Fruit fly (Drosophila melanogaster) whole organism, embryonic: ENCODE measurements around the gene Rdh.
A peak's percentile ranks its signal among the peaks of the same experiment; 100 is the strongest.

ENCODE experiments used
- ATbp ChIP-seq: fragments of 200-800 bp; sonication (Bioruptor generic); optimal IDR thresholded peaks from 2 replicates; lab custom pipeline; 2017; ENCODE audit warnings: missing biosample characterization, mild to moderate bottlenecking, missing genetic modification characterization, missing genetic modification reagents
- Blimp-1 ChIP-seq: fragments of 200-800 bp; sonication (Bioruptor generic); optimal IDR thresholded peaks from 3 replicates; lab custom pipeline; 2018; ENCODE audit warnings: missing biosample characterization, missing genetic modification characterization, mild to moderate bottlenecking, moderate library complexity, missing genetic modification reagents
- CG10431 ChIP-seq: fragments of 200-800 bp; sonication (Bioruptor generic); optimal IDR thresholded peaks from 3 replicates; lab custom pipeline; 2018; ENCODE audit warnings: missing biosample characterization, mild to moderate bottlenecking, missing genetic modification characterization
- CG12155 ChIP-seq: fragments of 200-800 bp; sonication (Bioruptor generic); optimal IDR thresholded peaks from 3 replicates; lab custom pipeline; 2016; ENCODE audit warnings: missing biosample characterization, missing genetic modification characterization
- CG1233 ChIP-seq: fragments of 200-800 bp; sonication (Bioruptor generic); optimal IDR thresholded peaks from 4 replicates; lab custom pipeline; 2018; ENCODE audit warnings: missing biosample characterization, mild to moderate bottlenecking, missing genetic modification characterization
- CG13123 ChIP-seq: fragments of 200-800 bp; sonication (Bioruptor generic); optimal IDR thresholded peaks from 2 replicates; lab custom pipeline; 2016; ENCODE audit warnings: missing biosample characterization, missing genetic modification characterization
- CG17802 ChIP-seq: fragments of 200-800 bp; sonication (Bioruptor generic); optimal IDR thresholded peaks from 2 replicates; lab custom pipeline; 2018; ENCODE audit warnings: missing biosample characterization, mild to moderate bottlenecking, missing genetic modification characterization, moderate library complexity
- CG18262 ChIP-seq: fragments of 200-800 bp; optimal IDR thresholded peaks from 3 replicates; lab custom pipeline; 2019; ENCODE audit warnings: missing biosample characterization, mild to moderate bottlenecking, missing genetic modification characterization, moderate library complexity
- CG18476 ChIP-seq: fragments of 200-800 bp; sonication (Bioruptor generic); optimal IDR thresholded peaks from 2 replicates; lab custom pipeline; 2016; ENCODE audit warnings: missing biosample characterization, mild to moderate bottlenecking, missing genetic modification characterization
- CG3065 ChIP-seq: fragments of 200-800 bp; sonication (Bioruptor generic); optimal IDR thresholded peaks from 2 replicates; lab custom pipeline; 2016; ENCODE audit warnings: missing biosample characterization, missing genetic modification characterization
- CG32772 ChIP-seq: fragments of 200-800 bp; sonication (Bioruptor generic); IDR thresholded peaks from 2 replicates; pipeline ENCODE4 v1.3.6; 2022; ENCODE audit warnings: missing biosample characterization, missing genetic modification characterization
- CG42726 ChIP-seq: fragments of 200-800 bp; sonication (Bioruptor generic); IDR thresholded peaks from 2 replicates; pipeline ENCODE4 v1.3.6; 2022; ENCODE audit warnings: missing biosample characterization, missing genetic modification characterization; ENCODE audit not compliant: partially characterized antibody
- CG4424 ChIP-seq: fragments of 200-800 bp; sonication (Bioruptor generic); optimal IDR thresholded peaks from 3 replicates; lab custom pipeline; 2016; ENCODE audit warnings: missing biosample characterization, missing genetic modification characterization
- CG7839 ChIP-seq: fragments of 200-800 bp; sonication (Bioruptor generic); optimal IDR thresholded peaks from 3 replicates; lab custom pipeline; 2018; ENCODE audit warnings: missing biosample characterization, mild to moderate bottlenecking, missing genetic modification characterization, moderate library complexity
- CG7963 ChIP-seq: fragments of 200-800 bp; sonication (Bioruptor generic); IDR thresholded peaks from 3 replicates; pipeline ENCODE4 v1.3.6; 2022; ENCODE audit warnings: missing biosample characterization, missing genetic modification characterization; ENCODE audit not compliant: partially characterized antibody
- CG8944 ChIP-seq: fragments of 200-800 bp; sonication (Bioruptor generic); optimal IDR thresholded peaks from 3 replicates; lab custom pipeline; 2016; ENCODE audit warnings: missing biosample characterization, missing genetic modification characterization
- ERR ChIP-seq: fragments of 200-800 bp; sonication (Bioruptor generic); optimal IDR thresholded peaks from 2 replicates; lab custom pipeline; 2016; ENCODE audit warnings: missing biosample characterization, missing genetic modification characterization
- GATAe ChIP-seq: fragments of 200-800 bp; sonication (Bioruptor generic); conservative IDR thresholded peaks from 2 replicates; pipeline ENCODE4 v1.3.6; 2022; ENCODE audit warnings: missing biosample characterization, missing genetic modification characterization
- Hr3 ChIP-seq: fragments of 200-800 bp; sonication (Bioruptor generic); optimal IDR thresholded peaks from 3 replicates; lab custom pipeline; 2016; ENCODE audit warnings: missing biosample characterization, missing genetic modification characterization
- Kr ChIP-seq: fragments of 200-800 bp; sonication (Bioruptor generic); optimal IDR thresholded peaks from 2 replicates; lab custom pipeline; 2017; ENCODE audit warnings: missing biosample characterization, mild to moderate bottlenecking, missing genetic modification characterization
- NC2β ChIP-seq: fragments of 200-800 bp; sonication (Bioruptor generic); optimal IDR thresholded peaks from 2 replicates; lab custom pipeline; 2016; ENCODE audit warnings: missing biosample characterization, missing genetic modification characterization
- Nf-YC ChIP-seq: fragments of 200-800 bp; optimal IDR thresholded peaks from 3 replicates; lab custom pipeline; 2019; ENCODE audit warnings: missing biosample characterization, mild to moderate bottlenecking, missing genetic modification characterization, moderate library complexity
- Poxn ChIP-seq: fragments of 200-800 bp; sonication (Bioruptor generic); IDR thresholded peaks from 2 replicates; pipeline ENCODE4 v1.3.6; 2022; ENCODE audit warnings: missing biosample characterization, missing genetic modification characterization
- Ptx1 ChIP-seq: fragments of 200-800 bp; sonication (Bioruptor generic); IDR thresholded peaks from 2 replicates; pipeline ENCODE4 v1.3.6; 2022; ENCODE audit warnings: missing biosample characterization, missing genetic modification characterization
- Stat92E ChIP-seq, 3 experiments: fragments of >200 bp in 2 of 3; fragments of 200-800 bp in 1 of 3; sonication (Bioruptor generic) in 1 of 3; optimal IDR thresholded peaks; 2 replicates each; lab custom pipeline; 2017 to 2019; ENCODE audit warnings: missing biosample characterization in 3 of 3, missing genetic modification characterization in 3 of 3, mild to moderate bottlenecking in 1 of 3, moderate library complexity in 1 of 3
- ara ChIP-seq: fragments of 200-800 bp; sonication (Bioruptor generic); IDR thresholded peaks from 2 replicates; pipeline ENCODE4 v1.3.6; 2022; ENCODE audit warnings: missing biosample characterization, missing genetic modification characterization
- btn ChIP-seq: fragments of 200-800 bp; sonication (Bioruptor generic); optimal IDR thresholded peaks from 2 replicates; lab custom pipeline; 2016; ENCODE audit warnings: missing biosample characterization, missing genetic modification characterization
- cg ChIP-seq: fragments of 200-800 bp; sonication (Bioruptor generic); optimal IDR thresholded peaks from 3 replicates; lab custom pipeline; 2019; ENCODE audit warnings: missing biosample characterization, mild to moderate bottlenecking, missing genetic modification characterization, moderate library complexity
- chif ChIP-seq, 2 experiments: fragments of 200-800 bp; sonication (Bioruptor generic); optimal IDR thresholded peaks; 3 replicates each; lab custom pipeline; 2016; ENCODE audit warnings: missing biosample characterization in 2 of 2, missing genetic modification characterization in 2 of 2
- chm ChIP-seq: fragments of 200-800 bp; sonication (Bioruptor generic); IDR thresholded peaks from 2 replicates; pipeline ENCODE4 v1.3.6; 2022; ENCODE audit warnings: missing biosample characterization, missing genetic modification characterization
- croc ChIP-seq: fragments of 200-800 bp; sonication (Bioruptor generic); conservative IDR thresholded peaks from 3 replicates; pipeline ENCODE4 v1.3.6; 2022; ENCODE audit warnings: missing biosample characterization, missing genetic modification characterization
- dimm ChIP-seq: fragments of 200-800 bp; sonication (Bioruptor generic); IDR thresholded peaks from 2 replicates; pipeline ENCODE4 v1.3.6; 2022; ENCODE audit warnings: missing biosample characterization, missing genetic modification characterization
- eve ChIP-seq, 2 experiments: fragments of >200 bp; optimal IDR thresholded peaks; 2 replicates each; lab custom pipeline; 2017; ENCODE audit warnings: missing biosample characterization in 2 of 2, missing genetic modification characterization in 2 of 2
- hbn ChIP-seq: fragments of 200-800 bp; sonication (Bioruptor generic); IDR thresholded peaks from 2 replicates; pipeline ENCODE4 v1.3.6; 2022; ENCODE audit warnings: missing biosample characterization, missing genetic modification characterization; ENCODE audit not compliant: partially characterized antibody
- hkb ChIP-seq, 2 experiments: fragments of 200-800 bp in 1 of 2; fragments of >200 bp in 1 of 2; sonication (Bioruptor generic) in 1 of 2; IDR thresholded peaks in 1 of 2; optimal IDR thresholded peaks in 1 of 2; 2 replicates each; pipeline versions ENCODE4 v1.3.6 to Lab custom; 2017 to 2022; ENCODE audit warnings: missing biosample characterization in 1 of 2, missing genetic modification characterization in 1 of 2
- kay ChIP-seq: fragments of 200-800 bp; sonication (Bioruptor generic); optimal IDR thresholded peaks from 2 replicates; lab custom pipeline; 2016; ENCODE audit warnings: missing biosample characterization, missing genetic modification characterization
- otp ChIP-seq: fragments of 200-800 bp; sonication (Bioruptor generic); IDR thresholded peaks from 3 replicates; pipeline ENCODE4, ENCODE4 v1.3.6; 2022; ENCODE audit warnings: missing biosample characterization, missing genetic modification characterization
- peb ChIP-seq: fragments of 200-800 bp; sonication (Bioruptor generic); IDR thresholded peaks from 2 replicates; pipeline ENCODE4 v1.3.6; 2022; ENCODE audit warnings: missing biosample characterization, missing genetic modification characterization
- pho ChIP-seq: fragments of 200-800 bp; sonication (Bioruptor generic); optimal IDR thresholded peaks from 2 replicates; lab custom pipeline; 2016; ENCODE audit warnings: missing biosample characterization, missing genetic modification characterization
- phol ChIP-seq: fragments of 200-800 bp; sonication (Bioruptor generic); optimal IDR thresholded peaks from 3 replicates; lab custom pipeline; 2018; ENCODE audit warnings: missing biosample characterization, mild to moderate bottlenecking, missing genetic modification characterization, moderate library complexity
- pnt ChIP-seq: fragments of 200-800 bp; sonication (Bioruptor generic); optimal IDR thresholded peaks from 3 replicates; lab custom pipeline; 2016; ENCODE audit warnings: missing biosample characterization, missing genetic modification characterization
- prd ChIP-seq, 3 experiments: fragments of >200 bp in 2 of 3; fragments of 200-800 bp in 1 of 3; sonication (Bioruptor generic) in 1 of 3; optimal IDR thresholded peaks in 2 of 3; IDR thresholded peaks in 1 of 3; 2 replicates in 2 of 3; 3 replicates in 1 of 3; pipeline versions ENCODE4 v1.3.6 to Lab custom; 2017 to 2022; ENCODE audit warnings: missing biosample characterization in 1 of 3, missing genetic modification characterization in 1 of 3
- sens ChIP-seq: fragments of 200-800 bp; sonication (Bioruptor generic); peaks from one replicate; lab custom pipeline; 2016; ENCODE audit warnings: missing biosample characterization, missing genetic modification characterization
- so ChIP-seq: fragments of 200-800 bp; sonication (Bioruptor generic); IDR thresholded peaks from 3 replicates; pipeline ENCODE4 v1.3.6; 2022; ENCODE audit warnings: missing biosample characterization, missing genetic modification characterization
- stwl ChIP-seq: fragments of 200-800 bp; sonication (Bioruptor generic); optimal IDR thresholded peaks from 3 replicates; lab custom pipeline; 2018; ENCODE audit warnings: missing biosample characterization, mild to moderate bottlenecking, missing genetic modification characterization, moderate library complexity
- sug ChIP-seq: fragments of 200-800 bp; optimal IDR thresholded peaks from 2 replicates; lab custom pipeline; 2019; ENCODE audit warnings: missing biosample characterization, mild to moderate bottlenecking, missing genetic modification characterization, moderate library complexity
- tap ChIP-seq: fragments of 200-800 bp; optimal IDR thresholded peaks from 3 replicates; lab custom pipeline; 2019; ENCODE audit warnings: missing biosample characterization, mild to moderate bottlenecking, missing genetic modification characterization, moderate library complexity
- tup ChIP-seq: fragments of 200-800 bp; sonication (Bioruptor generic); optimal IDR thresholded peaks from 2 replicates; lab custom pipeline; 2016; ENCODE audit warnings: missing biosample characterization, mild to moderate bottlenecking, missing genetic modification characterization, moderate library complexity
- yki ChIP-seq: fragments of >200 bp; optimal IDR thresholded peaks from 3 replicates; lab custom pipeline; 2018
- zen ChIP-seq: fragments of 200-800 bp; sonication (Bioruptor generic); optimal IDR thresholded peaks from 3 replicates; lab custom pipeline; 2018; ENCODE audit warnings: missing biosample characterization, mild to moderate bottlenecking, missing genetic modification characterization, moderate library complexity

Gene Rdh

dm6 chr3L:3806330-3806729, 18.9 kb upstream of the Rdh start, which contains the start of the genes CG32264, ntc and IntS10 (continued):
- TF ChIP-seq CG1233 (peak; percentile 36), hkb (optimal IDR thresholded peaks at IDR 0.05; lab: Kevin White, UChicago) (peak; percentile 67), hkb (GFP tag; IDR thresholded peaks at IDR 0.05; lab: Robert Waterston, UW) (no peak), tup (peak; percentile 32), cg (GFP tag; lab: Kevin White, UChicago) (no peak), CG4424 (GFP tag; lab: Kevin White, UChicago) (peak; percentile 55), CG12155 (peak; percentile 76), pnt (GFP tag; lab: Kevin White, UChicago) (peak; percentile 15), CG42726 (no peak), GATAe (GFP tag; lab: Robert Waterston, UW) (no peak), Nf-YC (tag; lab: Kevin White, UChicago) (peak; percentile 16), sens (GFP tag; lab: Kevin White, UChicago) (peak; percentile 95), sug (peak; percentile 84), stwl (peak; percentile 98), prd (optimal IDR thresholded peaks at IDR 0.05; lab: Kevin White, UChicago) (no peak), prd (GFP tag; IDR thresholded peaks at IDR 0.05; lab: Robert Waterston, UW) (peak; percentile 67), zen (peak; percentile 65), CG17802 (tag; lab: Kevin White, UChicago) (no peak), CG32772 (0 out of 2 replicates have a peak, but pooled peaks have one; percentile 5), croc (GFP tag; lab: Robert Waterston, UW) (peak; percentile 34; the same call in 2 of the 3 replicates), Stat92E (GFP tag; optimal IDR thresholded peaks at IDR 0.05; lab: Kevin White, UChicago) (no peak), dimm (no peak), so (no peak), btn (no peak), Hr3 (GFP tag; lab: Kevin White, UChicago) (peak; percentile 65), Kr (GFP tag; lab: Kevin White, UChicago) (no peak), Blimp-1 (GFP tag; lab: Kevin White, UChicago) (no peak), ERR (peak; percentile 54), CG7963 (GFP tag; lab: Robert Waterston, UW) (no peak), CG7839 (tag; lab: Kevin White, UChicago) (peak; percentile 68), chm (GFP tag; lab: Robert Waterston, UW) (no peak), eve (GFP tag; optimal IDR thresholded peaks at IDR 0.05; lab: Kevin White, UChicago) (no peak), CG8944 (GFP tag; lab: Kevin White, UChicago) (peak; percentile 79), hbn (GFP tag; lab: Robert Waterston, UW) (no peak; the same call in 1 of the 2 replicates), pho (GFP tag; lab: Kevin White, UChicago) (peak; percentile 87), yki (lab: Kevin White, UChicago) (no peak), chif (GFP tag; optimal IDR thresholded peaks at IDR 0.05; lab: Kevin White, UChicago) (peak; percentile 73 to 77), peb (GFP tag; lab: Robert Waterston, UW) (no peak), ATbp (GFP tag; lab: Kevin White, UChicago) (no peak), NC2β (peak; percentile 47), tap (tag; lab: Kevin White, UChicago) (no peak), kay (GFP tag; lab: Kevin White, UChicago) (peak; percentile 25), Ptx1 (peak; percentile 64; the same call in 1 of the 2 replicates), CG18262 (peak; percentile 41), CG18476 (GFP tag; lab: Kevin White, UChicago) (peak; percentile 24), otp (no peak), CG10431 (GFP tag; lab: Kevin White, UChicago) (peak; percentile 39), CG13123 (peak; percentile 0), phol (tag; lab: Kevin White, UChicago) (peak; percentile 68), Poxn (GFP tag; lab: Robert Waterston, UW) (no peak), ara (GFP tag; lab: Robert Waterston, UW) (no peak), CG3065 (GFP tag; lab: Kevin White, UChicago) (peak; percentile 22)
